Worm (Caenorhabditis elegans) whole organism, dauer: ENCODE data around the gene K10H10.12.

Experiments used
- unc-62 ChIP-seq: sonication (generic microtip); optimal IDR thresholded peaks from 2 replicates; lab custom pipeline; 2017; ENCODE audit warnings: missing biosample characterization, missing genetic modification reagents, missing genetic modification characterization

The K10H10.12 gene

DNA sequence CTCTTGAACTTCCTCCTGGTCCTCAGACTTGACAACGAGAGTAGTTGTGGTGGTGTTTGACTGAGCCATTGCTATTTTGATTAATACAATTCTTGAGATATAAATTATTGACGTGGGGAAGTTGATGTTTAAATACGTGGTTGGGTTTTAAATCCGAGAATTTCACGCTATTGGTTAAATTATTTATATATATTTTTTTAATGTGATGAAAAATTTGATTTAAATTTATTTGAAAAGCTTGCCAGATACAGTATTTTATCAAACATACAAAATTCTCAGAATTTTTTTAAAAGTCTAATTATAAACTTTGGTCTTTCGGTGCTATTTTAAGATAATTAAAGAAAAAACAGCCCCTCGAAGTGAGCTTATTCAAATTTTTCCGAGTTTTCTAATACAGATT is 1.4 kb upstream of the K10H10.12 start, which contains the start of the genes K10H10.7 and K10H10.10:
TSS of gene K10H10.7 (minus strand) at position 101 of the 400 bp plus-strand sequence.
TSS of gene K10H10.10 (plus strand) at position 204 of the 400 bp plus-strand sequence.
- no peak for TF ChIP-seq unc-62 (GFP tag; lab: Kevin White, UChicago)

DNA sequence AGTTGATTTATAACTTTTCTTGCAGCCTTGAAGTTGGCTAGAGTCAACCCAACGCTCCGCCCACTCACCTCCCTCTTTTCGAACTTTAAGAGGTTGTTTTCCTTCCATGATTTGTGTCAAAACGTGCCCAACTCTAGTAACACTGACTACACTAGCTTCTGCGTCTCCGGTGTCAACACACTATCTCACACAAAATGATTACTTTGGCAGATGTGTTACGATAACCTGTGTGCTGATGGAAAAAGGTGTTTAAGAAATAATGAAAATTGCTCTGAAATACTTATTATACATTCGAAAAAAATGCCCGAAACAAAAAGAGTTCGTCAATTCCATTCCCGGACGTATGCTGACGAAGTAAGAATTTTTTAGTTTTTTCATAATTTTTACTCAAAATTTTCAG is 3.1 kb downstream of the K10H10.12 start, which contains the start of gene K10H10.6:
TSS of gene K10H10.6 (plus strand) at position 301 of the 400 bp plus-strand sequence.
- no peak for TF ChIP-seq unc-62 (GFP tag; lab: Kevin White, UChicago)

DNA sequence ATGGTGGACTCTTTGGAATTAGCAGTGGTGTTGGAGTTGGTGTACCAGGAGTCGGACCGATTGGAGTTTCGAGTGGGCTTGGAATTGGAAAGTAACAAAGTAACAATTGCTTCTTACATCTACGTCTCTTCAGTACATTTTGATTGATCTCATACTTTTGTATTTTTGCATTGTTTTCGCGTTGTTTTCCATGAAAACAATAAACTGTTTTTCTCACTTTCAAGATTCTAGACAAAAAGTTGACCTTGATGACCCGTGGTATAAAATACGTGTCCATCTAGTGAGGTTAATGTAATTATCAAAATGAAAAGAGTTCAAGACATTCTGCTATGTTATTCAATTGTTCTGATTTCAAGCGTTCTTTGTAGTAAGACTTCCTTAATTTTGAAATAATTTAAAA is 4.7 kb downstream of the K10H10.12 start, which contains the start of gene K10H10.5:
TSS of gene K10H10.5 (plus strand) at position 301 of the 400 bp plus-strand sequence.
- TF ChIP-seq unc-62 (GFP tag; lab: Kevin White, UChicago): no peak

DNA sequence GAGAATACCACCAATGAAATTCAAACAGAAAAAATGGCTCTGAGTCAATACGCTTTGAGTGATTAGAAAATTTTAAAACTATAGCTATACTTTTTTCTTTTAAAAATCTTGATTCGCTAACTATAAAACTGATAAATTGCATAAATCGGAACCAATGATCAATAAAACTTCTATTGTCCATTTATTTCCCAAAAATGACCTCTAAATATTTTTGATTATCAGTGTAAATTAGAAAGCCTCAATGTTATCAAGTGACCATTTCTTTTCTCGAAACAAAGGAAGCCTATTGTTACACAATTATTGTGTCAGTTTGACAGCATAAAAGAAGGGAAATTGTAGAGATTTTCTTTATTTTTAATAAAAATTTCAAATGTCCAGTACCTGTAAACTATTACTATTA is 6.0 kb downstream of the K10H10.12 start, which contains the start of gene K10H10.4:
TSS of gene K10H10.4 (plus strand) at position 301 of the 400 bp plus-strand sequence.
- TF ChIP-seq unc-62 (GFP tag; lab: Kevin White, UChicago): no peak

DNA sequence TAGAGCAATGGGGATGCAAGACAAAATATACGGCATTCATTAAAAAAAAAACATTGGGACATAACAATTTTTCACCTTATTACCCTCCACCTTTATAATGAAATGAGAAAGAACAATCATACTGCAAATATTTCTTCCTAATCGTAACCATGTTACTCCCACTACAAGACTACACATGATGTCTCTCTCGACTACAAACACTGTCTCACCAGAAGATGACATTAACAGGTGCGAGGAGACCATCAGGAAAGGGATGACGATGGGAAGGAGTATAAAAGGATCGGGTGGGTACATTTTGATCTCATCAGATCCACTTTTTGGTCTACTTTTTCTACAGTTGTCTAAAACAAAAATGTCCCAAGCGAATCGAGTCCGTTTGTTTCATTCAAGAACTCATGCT is 8.3 kb downstream of the K10H10.12 start, which contains the start of gene dhs-8:
TSS of gene dhs-8 (plus strand) at position 179 of the 400 bp plus-strand sequence.
- no peak for TF ChIP-seq unc-62 (GFP tag; lab: Kevin White, UChicago)

DNA sequence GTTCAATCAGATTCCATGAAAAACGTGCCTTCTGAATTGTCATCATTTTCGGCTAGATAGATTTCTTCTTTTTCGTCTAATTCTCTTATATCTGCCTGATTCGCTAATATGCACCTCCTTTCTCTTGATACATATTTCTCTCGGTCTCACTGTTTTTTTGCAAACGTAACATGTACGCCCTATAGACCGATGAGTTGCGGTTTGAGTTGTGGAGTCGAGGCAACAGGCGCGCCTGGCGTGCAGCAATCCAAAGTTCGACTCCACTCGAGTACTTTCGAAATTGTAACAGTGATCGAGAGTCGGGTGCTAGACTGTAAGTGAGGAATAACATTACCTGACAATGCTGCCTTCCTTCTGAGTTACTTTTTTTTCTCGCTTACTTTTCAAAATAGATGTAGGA is 9.3 kb downstream of the K10H10.12 start:
- TF ChIP-seq unc-62 (GFP tag; lab: Kevin White, UChicago): no peak

DNA sequence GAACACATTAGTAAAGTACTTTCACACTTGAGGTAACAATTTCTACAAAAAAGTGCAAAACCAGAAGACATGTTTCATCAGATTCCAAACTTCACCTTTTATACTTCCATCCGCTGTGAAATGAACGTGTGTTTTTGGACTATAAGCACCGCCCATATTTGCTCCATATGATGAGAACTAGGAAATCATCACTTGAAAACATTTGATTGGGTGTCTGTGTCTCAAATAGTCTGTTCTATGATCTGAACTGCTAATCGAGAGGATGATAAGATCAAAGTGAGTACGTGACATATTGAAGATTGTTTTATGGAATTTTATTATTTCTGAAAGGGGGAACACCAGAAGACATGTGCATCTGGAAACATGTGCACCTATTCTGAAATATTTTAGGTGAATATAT is 10.8 kb downstream of the K10H10.12 start:
- TF ChIP-seq unc-62 (GFP tag; lab: Kevin White, UChicago): no peak

DNA sequence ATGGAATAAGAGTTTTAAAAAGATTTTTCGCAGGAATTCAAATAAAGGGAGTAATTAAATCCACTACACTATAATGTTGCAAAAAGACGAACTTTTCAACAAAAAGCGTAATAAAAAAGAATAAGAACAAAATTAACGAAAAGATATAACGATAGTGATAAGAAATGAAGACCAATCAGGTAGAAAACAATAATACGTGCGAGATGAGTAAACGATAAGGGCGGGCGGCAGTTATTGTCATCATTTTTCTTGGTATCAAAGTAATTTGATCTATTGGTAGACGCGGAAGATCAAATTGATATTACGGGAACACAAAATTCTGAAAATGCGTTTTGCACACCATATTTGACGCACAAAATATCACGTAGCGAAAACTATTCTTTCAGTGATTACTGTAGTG is 11.7 kb downstream of the K10H10.12 start:
- no peak for TF ChIP-seq unc-62 (GFP tag; lab: Kevin White, UChicago)

DNA sequence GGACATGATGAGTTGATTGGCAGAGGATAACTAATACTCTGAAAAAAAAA is 11.9 kb downstream of the K10H10.12 start, which contains the start of gene cysl-2:
TSS of gene cysl-2 (minus strand) at position 38 of the 50 bp plus-strand sequence.
- TF ChIP-seq unc-62 (GFP tag; lab: Kevin White, UChicago): no peak

DNA sequence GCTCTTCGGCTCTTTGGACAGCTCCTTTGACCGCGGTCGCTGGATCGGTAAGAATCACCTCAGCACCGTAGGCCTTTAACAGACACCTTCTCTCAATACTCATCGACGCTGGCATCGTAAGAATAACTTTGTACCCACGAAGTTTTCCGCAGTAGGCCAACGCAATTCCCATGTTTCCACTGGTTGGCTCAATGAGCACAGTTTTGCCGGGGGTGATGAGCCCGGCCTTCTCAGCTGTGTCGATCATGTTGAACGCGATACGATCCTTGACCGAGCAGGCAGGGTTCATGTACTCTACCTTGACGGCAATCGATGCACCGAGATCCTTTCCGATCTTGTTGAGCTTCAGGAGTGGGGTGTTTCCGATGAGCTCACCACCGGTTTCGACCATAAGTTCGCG is 12.1 kb downstream of the K10H10.12 start:
- TF ChIP-seq unc-62 (GFP tag; lab: Kevin White, UChicago): no peak

DNA sequence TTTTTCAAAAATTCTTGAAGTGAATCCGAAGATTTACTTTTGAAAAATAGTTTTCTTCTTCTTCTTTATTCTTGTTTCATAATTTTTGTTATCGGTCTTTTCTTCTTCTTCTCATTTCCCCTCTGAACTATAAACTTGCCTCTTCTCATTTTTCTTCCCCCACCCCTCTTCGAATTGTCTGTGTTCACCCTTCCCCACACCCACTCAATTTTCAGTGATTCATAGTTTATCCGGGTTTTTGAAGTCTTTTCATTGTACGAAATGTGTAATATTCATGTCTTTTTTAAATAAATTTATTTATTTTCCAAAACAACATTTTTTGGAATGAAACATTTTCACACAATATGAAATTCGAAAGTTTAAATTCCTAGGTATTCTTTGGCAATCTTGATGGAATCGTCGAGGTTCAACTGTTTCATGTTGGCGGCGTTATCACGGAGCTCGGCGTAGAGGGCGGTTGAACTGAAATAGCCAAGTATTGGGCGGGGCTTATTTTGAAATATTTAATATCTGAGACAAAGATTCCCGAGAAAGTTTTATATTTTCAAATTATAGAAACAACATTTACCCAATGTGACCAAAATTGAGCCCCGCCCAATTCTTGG is 13.5 kb downstream of the K10H10.12 start:
- TF ChIP-seq unc-62 (GFP tag; lab: Kevin White, UChicago): no peak

DNA sequence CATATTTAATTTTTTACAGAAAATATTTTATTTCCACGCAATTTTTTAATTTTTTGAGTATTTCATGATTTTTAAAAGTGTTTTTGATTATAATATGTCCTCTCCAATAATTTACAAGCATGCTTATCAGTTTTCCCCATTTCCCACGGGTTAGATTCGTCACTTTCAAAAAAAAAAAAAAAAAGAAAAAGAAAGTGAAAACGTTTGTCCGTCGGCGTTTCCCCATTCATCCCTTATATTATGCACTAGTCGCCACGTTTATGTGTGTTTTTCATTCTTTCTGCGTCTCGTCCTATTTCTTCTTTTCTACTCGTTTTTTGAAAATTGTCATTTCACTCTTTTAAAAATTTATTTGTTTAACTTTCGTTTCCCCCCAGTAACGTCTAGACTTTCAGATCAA is 16.7 kb downstream of the K10H10.12 start, which contains the start of gene vnut-1:
TSS of gene vnut-1 (plus strand) at position 396 of the 400 bp plus-strand sequence.
- TF ChIP-seq unc-62 (GFP tag; lab: Kevin White, UChicago): no peak

DNA sequence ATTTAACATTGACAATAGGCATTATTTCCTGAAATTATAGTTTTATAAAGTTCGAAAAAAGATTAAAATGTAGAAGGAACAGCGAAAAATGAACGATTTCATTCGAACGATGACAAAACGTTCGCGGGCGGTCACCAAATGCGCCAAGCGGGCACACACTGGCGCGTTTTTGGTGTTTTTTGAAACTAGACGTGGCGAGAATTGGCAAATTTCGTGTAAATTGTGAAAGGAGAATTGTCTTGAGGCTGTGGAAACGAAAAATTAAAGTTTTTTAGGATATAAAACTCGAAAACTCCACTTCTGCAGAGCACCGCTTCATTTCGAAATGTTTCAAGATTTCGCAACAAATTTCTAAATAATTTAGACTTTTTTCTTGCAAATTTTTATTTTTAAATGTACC is 17.5 kb downstream of the K10H10.12 start, which contains the start of gene usp-14:
TSS of gene usp-14 (minus strand) at position 28 of the 400 bp plus-strand sequence.
- TF ChIP-seq unc-62 (GFP tag; lab: Kevin White, UChicago): no peak

DNA sequence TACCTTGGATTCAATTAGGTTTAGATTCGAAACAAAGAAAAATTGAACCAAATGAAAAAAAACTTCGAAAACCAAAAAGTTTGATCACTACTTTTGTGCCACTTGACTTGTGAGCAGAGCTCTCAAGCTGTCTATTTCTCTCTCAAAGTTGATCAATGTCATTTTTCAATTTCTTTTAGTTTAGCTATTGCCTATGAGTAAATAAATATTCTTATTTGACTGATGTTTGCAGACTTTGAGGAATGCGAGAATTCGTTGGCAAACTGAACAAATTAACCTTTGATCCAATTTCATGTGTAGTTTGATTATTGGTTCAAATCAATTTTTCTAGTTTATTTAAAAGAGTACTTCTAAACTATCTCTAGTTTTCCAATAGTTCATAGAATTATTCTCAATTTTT is 22.3 kb downstream of the K10H10.12 start:
- no peak for TF ChIP-seq unc-62 (GFP tag; lab: Kevin White, UChicago)

DNA sequence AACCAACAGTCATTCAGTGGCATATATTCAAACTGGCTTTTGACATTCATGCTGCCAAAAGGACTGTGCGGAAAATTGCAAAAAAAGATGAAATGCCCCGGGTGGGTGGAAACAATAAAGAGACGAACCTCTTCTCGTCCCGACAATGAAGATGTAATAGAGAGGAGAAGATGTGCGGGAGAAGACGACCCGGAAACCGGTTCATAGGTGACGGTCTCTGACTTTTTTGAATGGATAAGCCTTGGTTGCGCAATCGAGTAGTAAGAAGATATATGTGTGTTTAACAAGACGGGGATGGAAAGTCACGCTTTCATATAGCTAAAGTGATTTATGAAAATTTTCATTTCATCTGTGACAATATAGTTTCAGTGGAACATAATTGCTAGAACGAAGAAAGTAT is 25.4 kb downstream of the K10H10.12 start:
- TF ChIP-seq unc-62 (GFP tag; lab: Kevin White, UChicago): no peak

DNA sequence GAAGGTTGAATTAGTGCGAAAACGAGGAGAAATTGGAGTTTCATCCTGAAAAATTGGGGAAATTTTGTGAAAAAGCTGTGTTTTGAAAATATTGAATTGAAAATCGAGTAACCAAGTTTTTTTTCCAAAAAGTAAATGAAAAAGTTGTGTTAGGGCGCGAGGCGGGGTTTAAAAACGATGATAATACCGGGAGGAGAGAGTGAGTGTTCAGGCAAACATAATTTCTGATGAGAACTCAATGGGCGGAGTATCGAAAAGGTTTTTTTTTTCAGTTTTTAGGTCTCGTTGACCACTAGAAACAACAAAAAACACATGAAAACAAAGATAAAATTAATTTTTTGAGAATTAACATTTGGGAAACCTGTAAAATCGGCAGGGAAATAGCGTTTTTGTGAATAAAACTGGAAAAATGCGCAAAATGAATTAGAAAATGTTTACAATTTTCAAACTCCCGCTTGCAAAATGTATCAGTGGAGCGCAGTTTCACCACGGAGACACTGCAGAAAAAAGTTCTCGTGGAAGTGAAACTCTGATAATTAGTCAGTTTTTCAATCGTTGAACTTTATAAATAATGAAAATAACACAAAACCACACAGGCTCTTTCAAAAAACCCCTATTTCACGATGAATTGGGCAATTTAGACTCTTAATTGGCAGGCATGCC is 26.4 kb downstream of the K10H10.12 start, which contains the start of gene C13B4.1:
TSS of gene C13B4.1 (minus strand) at position 51 of the 663 bp plus-strand sequence.
- no peak for TF ChIP-seq unc-62 (GFP tag; lab: Kevin White, UChicago)

DNA sequence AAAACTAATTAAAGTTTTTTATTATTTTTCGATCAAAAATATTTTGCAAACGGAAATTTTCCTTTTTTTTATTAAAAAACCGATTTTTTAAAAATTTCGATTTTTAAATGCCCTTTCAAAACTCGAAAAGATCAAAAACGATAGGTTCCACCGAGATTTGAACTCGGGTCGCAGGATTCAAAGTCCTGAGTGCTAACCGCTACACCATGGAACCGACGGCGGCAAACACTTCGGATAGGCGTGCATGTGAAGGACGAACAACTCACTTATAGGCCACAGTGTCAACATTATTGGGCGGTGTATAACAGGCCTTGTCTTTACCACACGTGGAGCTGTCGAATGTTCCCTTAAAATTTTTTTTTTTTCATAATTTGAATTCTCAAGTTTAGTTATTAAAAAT is 31.4 kb downstream of the K10H10.12 start:
- TF ChIP-seq unc-62 (GFP tag; lab: Kevin White, UChicago): no peak
